Fruit fly (Drosophila melanogaster) whole organism, embryonic: ENCODE measurements around the gene CG1317.

Experiments
- ATbp ChIP-seq: fragments of 200-800 bp; sonication (Bioruptor generic); optimal IDR thresholded peaks from 2 replicates; lab custom pipeline; 2017; ENCODE audit warnings: missing biosample characterization, mild to moderate bottlenecking, missing genetic modification characterization, missing genetic modification reagents
- CG10267 ChIP-seq: fragments of 200-800 bp; sonication (Bioruptor generic); optimal IDR thresholded peaks from 2 replicates; lab custom pipeline; 2018; ENCODE audit warnings: missing biosample characterization, mild to moderate bottlenecking, missing genetic modification characterization, moderate library complexity
- CG12071 ChIP-seq: fragments of 200-800 bp; sonication (Bioruptor generic); optimal IDR thresholded peaks from 3 replicates; lab custom pipeline; 2018; ENCODE audit warnings: missing biosample characterization, mild to moderate bottlenecking, missing genetic modification characterization
- CG12769 ChIP-seq: fragments of 200-800 bp; sonication (Bioruptor generic); optimal IDR thresholded peaks from 2 replicates; lab custom pipeline; 2019; ENCODE audit warnings: missing biosample characterization, mild to moderate bottlenecking, missing genetic modification characterization, moderate library complexity
- CG14441 ChIP-seq: fragments of 200-800 bp; sonication (Bioruptor generic); IDR thresholded peaks from 2 replicates; pipeline ENCODE4 v1.3.6; 2022; ENCODE audit warnings: missing biosample characterization, missing genetic modification characterization
- CG17802 ChIP-seq: fragments of 200-800 bp; sonication (Bioruptor generic); optimal IDR thresholded peaks from 2 replicates; lab custom pipeline; 2018; ENCODE audit warnings: missing biosample characterization, mild to moderate bottlenecking, missing genetic modification characterization, moderate library complexity
- CG2202 ChIP-seq: fragments of 200-800 bp; sonication (Bioruptor generic); optimal IDR thresholded peaks from 2 replicates; lab custom pipeline; 2018; ENCODE audit warnings: missing biosample characterization, mild to moderate bottlenecking, missing genetic modification characterization
- CG2678 ChIP-seq: fragments of 200-800 bp; sonication (Bioruptor generic); optimal IDR thresholded peaks from 3 replicates; lab custom pipeline; 2019; ENCODE audit warnings: missing biosample characterization, mild to moderate bottlenecking, missing genetic modification characterization, moderate library complexity
- CG34376 ChIP-seq: fragments of 200-800 bp; sonication (Bioruptor generic); optimal IDR thresholded peaks from 2 replicates; lab custom pipeline; 2018; ENCODE audit warnings: missing biosample characterization, mild to moderate bottlenecking, missing genetic modification characterization
- CG3995 ChIP-seq: fragments of 200-800 bp; sonication (Bioruptor generic); optimal IDR thresholded peaks from 3 replicates; lab custom pipeline; 2016; ENCODE audit warnings: missing biosample characterization, missing genetic modification characterization
- CG4617 ChIP-seq: fragments of 200-800 bp; sonication (Bioruptor generic); optimal IDR thresholded peaks from 3 replicates; lab custom pipeline; 2016; ENCODE audit warnings: missing biosample characterization, missing genetic modification characterization, borderline replicate concordance
- CG6683 ChIP-seq: fragments of 200-800 bp; sonication (Bioruptor generic); optimal IDR thresholded peaks from 2 replicates; lab custom pipeline; 2017; ENCODE audit warnings: missing biosample characterization, mild to moderate bottlenecking, missing genetic modification characterization, missing genetic modification reagents
- CG9437 ChIP-seq: fragments of 200-800 bp; sonication (Bioruptor generic); optimal IDR thresholded peaks from 2 replicates; lab custom pipeline; 2018; ENCODE audit warnings: missing biosample characterization, mild to moderate bottlenecking, missing genetic modification characterization
- CG9932 ChIP-seq: fragments of 200-800 bp; sonication (Bioruptor generic); IDR thresholded peaks from 2 replicates; pipeline ENCODE4 v1.3.6; 2022; ENCODE audit warnings: missing biosample characterization, missing genetic modification characterization
- Dip3 ChIP-seq: fragments of 200-800 bp; sonication (Bioruptor generic); optimal IDR thresholded peaks from 3 replicates; lab custom pipeline; 2016; ENCODE audit warnings: missing biosample characterization, missing genetic modification characterization
- Drgx ChIP-seq: fragments of 200-800 bp; sonication (Bioruptor generic); IDR thresholded peaks from 2 replicates; pipeline ENCODE4 v1.3.6; 2022; ENCODE audit warnings: missing biosample characterization, missing genetic modification characterization
- H2.0 ChIP-seq: fragments of 200-800 bp; sonication (Bioruptor generic); IDR thresholded peaks from 2 replicates; pipeline ENCODE4 v1.3.6; 2022; ENCODE audit warnings: missing biosample characterization, missing genetic modification characterization
- HLH3B ChIP-seq: fragments of 200-800 bp; sonication (Bioruptor generic); IDR thresholded peaks from 2 replicates; pipeline ENCODE4 v1.3.6; 2022; ENCODE audit warnings: missing biosample characterization, missing genetic modification characterization
- Hr51 ChIP-seq, 2 experiments: fragments of 200-800 bp; sonication (Bioruptor generic); optimal IDR thresholded peaks; 2 replicates in 1 of 2; 3 replicates in 1 of 2; lab custom pipeline; 2016 to 2018; ENCODE audit warnings: missing biosample characterization in 2 of 2, missing genetic modification characterization in 2 of 2, mild to moderate bottlenecking in 1 of 2, moderate library complexity in 1 of 2
- Hsf ChIP-seq: fragments of 200-800 bp; sonication (Bioruptor generic); optimal IDR thresholded peaks from 3 replicates; lab custom pipeline; 2016; ENCODE audit warnings: missing biosample characterization, missing genetic modification characterization
- Lim3 ChIP-seq: fragments of 200-800 bp; sonication (Bioruptor generic); IDR thresholded peaks from 2 replicates; pipeline ENCODE4 v1.3.6; 2022; ENCODE audit warnings: missing biosample characterization, missing genetic modification characterization
- Mad ChIP-seq: fragments of 200-800 bp; sonication (Bioruptor generic); optimal IDR thresholded peaks from 2 replicates; lab custom pipeline; 2016; ENCODE audit warnings: missing biosample characterization, missing genetic modification characterization
- Meics ChIP-seq: fragments of 200-800 bp; sonication (Bioruptor generic); optimal IDR thresholded peaks from 2 replicates; lab custom pipeline; 2017; ENCODE audit warnings: missing biosample characterization, mild to moderate bottlenecking, missing genetic modification characterization
- Mes4 ChIP-seq: fragments of 200-800 bp; sonication (Bioruptor generic); optimal IDR thresholded peaks from 2 replicates; lab custom pipeline; 2016; ENCODE audit warnings: missing biosample characterization, missing genetic modification characterization
- Side ChIP-seq: fragments of 200-800 bp; sonication (Bioruptor generic); optimal IDR thresholded peaks from 2 replicates; lab custom pipeline; 2016; ENCODE audit warnings: missing biosample characterization, missing genetic modification characterization
- Spps ChIP-seq: fragments of 200-800 bp; sonication (Bioruptor generic); optimal IDR thresholded peaks from 2 replicates; lab custom pipeline; 2018; ENCODE audit warnings: missing biosample characterization, mild to moderate bottlenecking, missing genetic modification characterization
- Stat92E ChIP-seq, 3 experiments: fragments of >200 bp in 2 of 3; fragments of 200-800 bp in 1 of 3; sonication (Bioruptor generic) in 1 of 3; optimal IDR thresholded peaks; 2 replicates each; lab custom pipeline; 2017 to 2019; ENCODE audit warnings: missing biosample characterization in 3 of 3, missing genetic modification characterization in 3 of 3, mild to moderate bottlenecking in 1 of 3, moderate library complexity in 1 of 3
- Tbp ChIP-seq: fragments of >200 bp; optimal IDR thresholded peaks from 2 replicates; lab custom pipeline; 2018; ENCODE audit warnings: missing biosample characterization, missing genetic modification characterization
- Usf ChIP-seq: fragments of 200-800 bp; sonication (Bioruptor generic); optimal IDR thresholded peaks from 2 replicates; lab custom pipeline; 2017; ENCODE audit warnings: missing genotype, missing biosample characterization, missing genetic modification characterization
- YL-1 ChIP-seq: fragments of 200-800 bp; sonication (Bioruptor generic); optimal IDR thresholded peaks from 3 replicates; lab custom pipeline; 2017; ENCODE audit warnings: missing biosample characterization, mild to moderate bottlenecking, missing genetic modification characterization
- ash1 ChIP-seq: fragments of 200-800 bp; sonication (Bioruptor generic); optimal IDR thresholded peaks from 2 replicates; lab custom pipeline; 2018; ENCODE audit warnings: missing biosample characterization, mild to moderate bottlenecking, missing genetic modification characterization
- chn ChIP-seq: fragments of 200-800 bp; sonication (Bioruptor generic); optimal IDR thresholded peaks from 2 replicates; lab custom pipeline; 2016; ENCODE audit warnings: missing biosample characterization, missing genetic modification characterization
- dm ChIP-seq: fragments of 200-800 bp; sonication (Bioruptor generic); optimal IDR thresholded peaks from 3 replicates; lab custom pipeline; 2016; ENCODE audit warnings: missing biosample characterization, missing genetic modification characterization
- dysf ChIP-seq: fragments of 200-800 bp; sonication (Bioruptor generic); IDR thresholded peaks from 3 replicates; pipeline ENCODE4 v1.3.6; 2022; ENCODE audit warnings: missing biosample characterization, missing genetic modification characterization
- gfzf ChIP-seq: fragments of 200-800 bp; sonication (Bioruptor generic); optimal IDR thresholded peaks from 2 replicates; lab custom pipeline; 2016; ENCODE audit warnings: missing biosample characterization, mild to moderate bottlenecking, missing genetic modification characterization, moderate library complexity
- insv ChIP-seq, 2 experiments: fragments of 200-800 bp; sonication (Bioruptor generic); optimal IDR thresholded peaks; 3 replicates each; lab custom pipeline; 2016 to 2018; ENCODE audit warnings: missing biosample characterization in 2 of 2, missing genetic modification characterization in 2 of 2
- lola ChIP-seq, 3 experiments: fragments of >200 bp in 2 of 3; fragments of 200-800 bp in 1 of 3; sonication (Bioruptor generic) in 1 of 3; optimal IDR thresholded peaks; 2 replicates each; lab custom pipeline; 2017 to 2019; ENCODE audit warnings: missing biosample characterization in 3 of 3, missing genetic modification characterization in 3 of 3, mild to moderate bottlenecking in 1 of 3, moderate library complexity in 1 of 3
- maf-S ChIP-seq: fragments of 200-800 bp; sonication (Bioruptor generic); optimal IDR thresholded peaks from 2 replicates; lab custom pipeline; 2016; ENCODE audit warnings: missing biosample characterization, missing genetic modification characterization
- peb ChIP-seq: fragments of 200-800 bp; sonication (Bioruptor generic); IDR thresholded peaks from 2 replicates; pipeline ENCODE4 v1.3.6; 2022; ENCODE audit warnings: missing biosample characterization, missing genetic modification characterization
- pros ChIP-seq: fragments of 200-800 bp; sonication (Bioruptor generic); optimal IDR thresholded peaks from 3 replicates; lab custom pipeline; 2019; ENCODE audit warnings: missing biosample characterization, mild to moderate bottlenecking, missing genetic modification characterization, moderate library complexity
- sd ChIP-seq: fragments of 200-800 bp; sonication (Bioruptor generic); optimal IDR thresholded peaks from 3 replicates; lab custom pipeline; 2018; ENCODE audit warnings: missing biosample characterization, mild to moderate bottlenecking, missing genetic modification characterization, moderate library complexity
- stc ChIP-seq: fragments of 200-800 bp; sonication (Bioruptor generic); IDR thresholded peaks from 2 replicates; pipeline ENCODE4 v1.3.6; 2022; ENCODE audit warnings: missing biosample characterization, missing genetic modification characterization
- sug ChIP-seq: fragments of 200-800 bp; optimal IDR thresholded peaks from 2 replicates; lab custom pipeline; 2019; ENCODE audit warnings: missing biosample characterization, mild to moderate bottlenecking, missing genetic modification characterization, moderate library complexity
- tap ChIP-seq: fragments of 200-800 bp; optimal IDR thresholded peaks from 3 replicates; lab custom pipeline; 2019; ENCODE audit warnings: missing biosample characterization, mild to moderate bottlenecking, missing genetic modification characterization, moderate library complexity
- tgo ChIP-seq: fragments of 200-800 bp; sonication (Bioruptor generic); IDR thresholded peaks from 3 replicates; pipeline ENCODE4 v1.3.6; 2022; ENCODE audit warnings: missing biosample characterization, missing genetic modification characterization
- tio ChIP-seq: fragments of 200-800 bp; sonication (Bioruptor generic); optimal IDR thresholded peaks from 2 replicates; lab custom pipeline; 2017; ENCODE audit warnings: missing biosample characterization, missing genetic modification characterization, inconsistent platforms
- unpg ChIP-seq: fragments of 200-800 bp; sonication (Bioruptor generic); optimal IDR thresholded peaks from 3 replicates; lab custom pipeline; 2018; ENCODE audit warnings: missing biosample characterization, mild to moderate bottlenecking, missing genetic modification characterization, moderate library complexity
- wdn ChIP-seq: fragments of 200-800 bp; sonication (Bioruptor generic); IDR thresholded peaks from 2 replicates; pipeline ENCODE4 v1.3.6; 2022; ENCODE audit warnings: missing biosample characterization, missing genetic modification characterization
- zfh2 ChIP-seq: fragments of 200-800 bp; sonication (Bioruptor generic); optimal IDR thresholded peaks from 2 replicates; lab custom pipeline; 2016; ENCODE audit warnings: missing biosample characterization, missing genetic modification characterization

Gene CG1317

dm6 chr3L:2417399-2418040 lies 45.8 kb upstream of the CG1317 start (continued):
- TF ChIP-seq ash1 (GFP tag; lab: Kevin White, UChicago), result no peak
- TF ChIP-seq YL-1 (GFP tag; lab: Kevin White, UChicago), result no peak
- peak in 1 of 2 experiments; percentile 88 for TF ChIP-seq Hr51 (GFP tag; optimal IDR thresholded peaks at IDR 0.05; lab: Kevin White, UChicago)
- no peak for TF ChIP-seq Dip3 (GFP tag; lab: Kevin White, UChicago)
- peak; percentile 58 for TF ChIP-seq CG14441 (GFP tag; lab: Robert Waterston, UW)
- TF ChIP-seq lola (GFP tag; optimal IDR thresholded peaks at IDR 0.05; lab: Kevin White, UChicago), result peak in 1 of 3 experiments; percentile 68
- peak; percentile 68 for TF ChIP-seq sug
- TF ChIP-seq Drgx (GFP tag; lab: Robert Waterston, UW), result peak; percentile 86
- peak; percentile 35 for TF ChIP-seq CG12071
- no peak for TF ChIP-seq Side (GFP tag; lab: Kevin White, UChicago)
- peak; percentile 16 for TF ChIP-seq sd
- TF ChIP-seq H2.0 (GFP tag; lab: Robert Waterston, UW), result 0 out of 2 replicates have a peak, but pooled peaks have one; percentile 24
- no peak for TF ChIP-seq CG34376 (GFP tag; lab: Kevin White, UChicago)
- TF ChIP-seq gfzf (GFP tag; lab: Kevin White, UChicago), result no peak
- TF ChIP-seq zfh2 (GFP tag; lab: Kevin White, UChicago), result peak; percentile 1
- TF ChIP-seq wdn, result peak; percentile 37; the same call in 1 of the 2 replicates
- no peak for TF ChIP-seq pros (GFP tag; lab: Kevin White, UChicago)
- peak; percentile 80 for TF ChIP-seq CG9437 (GFP tag; lab: Kevin White, UChicago)
- TF ChIP-seq CG4617 (GFP tag; lab: Kevin White, UChicago), result peak; percentile 3
- TF ChIP-seq CG2202, result peak; percentile 9
- no peak for TF ChIP-seq Mad
- peak; percentile 16 for TF ChIP-seq Spps (tag; lab: Kevin White, UChicago)
- TF ChIP-seq insv (GFP tag; optimal IDR thresholded peaks at IDR 0.05; lab: Kevin White, UChicago), result peak in 1 of 2 experiments; percentile 77
- no peak for TF ChIP-seq Lim3 (GFP tag; lab: Robert Waterston, UW)
- TF ChIP-seq Usf, result peak; percentile 6
- peak; percentile 17 for TF ChIP-seq Hsf (GFP tag; lab: Kevin White, UChicago)
- TF ChIP-seq Mes4 (GFP tag; lab: Kevin White, UChicago), result no peak
- TF ChIP-seq CG10267 (tag; lab: Kevin White, UChicago), result peak; percentile 77
- TF ChIP-seq ATbp (GFP tag; lab: Kevin White, UChicago), result peak; percentile 71
- TF ChIP-seq tap (tag; lab: Kevin White, UChicago), result peak; percentile 68
- TF ChIP-seq tgo (GFP tag; lab: Robert Waterston, UW), result peak; percentile 59; the same call in 2 of the 3 replicates
- TF ChIP-seq dysf (GFP tag; lab: Robert Waterston, UW), result peak; percentile 77
- peak in 1 of 3 experiments; percentile 68 for TF ChIP-seq Stat92E (GFP tag; optimal IDR thresholded peaks at IDR 0.05; lab: Kevin White, UChicago)
- TF ChIP-seq tio, result peak; percentile 75
- no peak for TF ChIP-seq dm (GFP tag; lab: Kevin White, UChicago)
- TF ChIP-seq CG6683 (GFP tag; lab: Kevin White, UChicago), result peak; percentile 56
- TF ChIP-seq peb (GFP tag; lab: Robert Waterston, UW), result peak; percentile 8; the same call in 1 of the 2 replicates
- no peak for TF ChIP-seq CG9932 (GFP tag; lab: Robert Waterston, UW)
- TF ChIP-seq CG3995, result no peak
- peak; percentile 48; the same call in 1 of the 2 replicates for TF ChIP-seq stc (GFP tag; lab: Robert Waterston, UW)
- peak; percentile 77 for TF ChIP-seq Meics (GFP tag; lab: Kevin White, UChicago)
- TF ChIP-seq CG12769, result peak; percentile 22
- no peak for TF ChIP-seq Tbp (GFP tag; lab: Kevin White, UChicago)
- peak; percentile 28 for TF ChIP-seq maf-S (GFP tag; lab: Kevin White, UChicago)
- TF ChIP-seq HLH3B (GFP tag; lab: Robert Waterston, UW), result peak; percentile 51; the same call in 1 of the 2 replicates
- TF ChIP-seq CG2678 (tag; lab: Kevin White, UChicago), result peak; percentile 88
- peak; percentile 13 for TF ChIP-seq CG17802 (tag; lab: Kevin White, UChicago)
- no peak for TF ChIP-seq chn
- peak; percentile 62 for TF ChIP-seq unpg (GFP tag; lab: Kevin White, UChicago)
